Worm (Caenorhabditis elegans): ENCODE measurements around the gene F23A7.4.

DNA sequence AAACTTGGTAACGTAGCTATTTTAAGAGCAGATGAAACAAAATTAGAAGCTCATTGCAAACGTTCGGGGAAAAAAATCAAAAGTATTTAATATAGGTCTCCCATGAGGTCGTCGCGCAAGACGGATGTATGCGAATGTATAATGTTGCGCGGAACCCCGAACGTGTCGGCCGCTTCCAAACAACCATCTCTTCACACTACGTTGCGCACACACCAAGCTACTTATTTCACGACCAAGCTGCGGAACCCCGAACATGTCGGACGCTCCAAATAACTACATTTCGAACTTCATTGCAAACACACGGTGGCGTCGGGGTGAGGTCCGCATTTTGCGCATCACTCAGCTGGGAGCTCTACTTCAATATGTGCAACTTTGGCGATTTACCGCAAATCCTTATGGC, 46.1 kb downstream of the F23A7.4 start:
- TF ChIP-seq him-1 (tag; optimal IDR thresholded peaks at IDR 0.05) (no peak), dao-5 (tag; optimal IDR thresholded peaks at IDR 0.05) (no peak), W03F9.2 (tag; optimal IDR thresholded peaks at IDR 0.05) (no peak)

Measured in whole organism, L4/young adult.